Worm (Caenorhabditis elegans) whole organism, young adult: ENCODE measurements around the gene Y46G5A.20.

Experiments used
- B0035.1 ChIP-seq: sonication (generic microtip); optimal IDR thresholded peaks from 2 replicates; lab custom pipeline; 2016; ENCODE audit warnings: missing genetic modification characterization, mild to moderate bottlenecking, missing compliant biosample characterization, missing genotype, missing genetic modification reagents
- B0336.3 ChIP-seq: fragments of 200-800 bp; sonication (Bioruptor generic); IDR thresholded peaks from 2 replicates; pipeline ENCODE4 v1.3.6; 2022; ENCODE audit warnings: missing genetic modification characterization, missing compliant biosample characterization
- F37B4.10 ChIP-seq: fragments of 200-800 bp; sonication (Bioruptor generic); IDR thresholded peaks from 2 replicates; pipeline ENCODE4 v1.3.6; 2022; ENCODE audit warnings: missing genetic modification characterization, missing compliant biosample characterization
- F39B2.1 ChIP-seq: fragments of 200-800 bp; sonication (Bioruptor generic); IDR thresholded peaks from 2 replicates; pipeline ENCODE4 v1.3.6; 2022; ENCODE audit warnings: missing genetic modification reagents, missing genetic modification characterization, missing compliant biosample characterization
- F49E8.2 ChIP-seq: sonication (generic microtip); optimal IDR thresholded peaks from 3 replicates; lab custom pipeline; 2017; ENCODE audit warnings: missing genetic modification characterization, mild to moderate bottlenecking, missing compliant biosample characterization, antibody characterized with exemption, moderate library complexity; ENCODE audit not compliant: insufficient read depth
- T07F8.4 ChIP-seq: sonication (generic microtip); optimal IDR thresholded peaks from 2 replicates; lab custom pipeline; 2016; ENCODE audit warnings: mild to moderate bottlenecking, missing genetic modification characterization, moderate library complexity, missing compliant biosample characterization
- Y95B8A.8 ChIP-seq: fragments of 200-800 bp; sonication (Bioruptor generic); IDR thresholded peaks from 2 replicates; pipeline ENCODE4 v1.3.6; 2022; ENCODE audit warnings: missing genetic modification reagents, missing genetic modification characterization, missing compliant biosample characterization
- akir-1 ChIP-seq: fragments of 200-800 bp; sonication (Bioruptor generic); optimal IDR thresholded peaks from 2 replicates; lab custom pipeline; 2018; ENCODE audit warnings: mild to moderate bottlenecking, missing genetic modification characterization, moderate library complexity, missing compliant biosample characterization
- ama-1 ChIP-seq, 3 experiments: fragments of 150-350 bp in 1 of 3; sonication (generic microtip) in 2 of 3; optimal IDR thresholded peaks; 2 replicates each; lab custom pipeline; 2014 to 2018; ENCODE audit warnings: missing biosample characterization in 2 of 3, missing genetic modification characterization in 2 of 3, missing genetic modification reagents in 2 of 3
- athp-1 ChIP-seq: sonication (generic microtip); optimal IDR thresholded peaks from 2 replicates; lab custom pipeline; 2017; ENCODE audit warnings: mild to moderate bottlenecking, missing genetic modification characterization, missing compliant biosample characterization
- attf-6 ChIP-seq: fragments of 200-800 bp; sonication (Bioruptor generic); IDR thresholded peaks from 2 replicates; pipeline ENCODE4 v1.3.6; 2022; ENCODE audit warnings: missing genetic modification reagents, missing genetic modification characterization, missing compliant biosample characterization
- cebp-1 ChIP-seq, 2 experiments: fragments of 200-800 bp in 1 of 2; sonication (Bioruptor generic) in 1 of 2; sonication (generic microtip) in 1 of 2; IDR thresholded peaks in 1 of 2; optimal IDR thresholded peaks in 1 of 2; 2 replicates each; pipeline versions ENCODE4 v1.3.6 to Lab custom; 2017 to 2022; ENCODE audit warnings: missing compliant biosample characterization in 2 of 2, missing genetic modification characterization in 2 of 2, mild to moderate bottlenecking in 1 of 2, missing genetic modification reagents in 1 of 2, moderate library complexity in 1 of 2
- cebp-2 ChIP-seq: fragments of 200-800 bp; sonication (Bioruptor generic); IDR thresholded peaks from 2 replicates; pipeline ENCODE4 v1.3.6; 2022; ENCODE audit warnings: missing genetic modification characterization, missing compliant biosample characterization
- ceh-79 ChIP-seq: sonication (generic microtip); optimal IDR thresholded peaks from 2 replicates; lab custom pipeline; 2017; ENCODE audit warnings: mild to moderate bottlenecking, missing genetic modification characterization, missing compliant biosample characterization
- ceh-91 ChIP-seq: fragments of 200-800 bp; sonication (Bioruptor generic); IDR thresholded peaks from 2 replicates; pipeline ENCODE4 v1.3.6; 2022; ENCODE audit warnings: missing genetic modification reagents, missing genetic modification characterization, missing compliant biosample characterization
- dox-1 ChIP-seq: fragments of 200-800 bp; sonication (Bioruptor generic); IDR thresholded peaks from 2 replicates; pipeline ENCODE4 v1.3.6; 2022; ENCODE audit warnings: missing genetic modification reagents, missing genetic modification characterization, missing compliant biosample characterization
- dpff-1 ChIP-seq: sonication (generic microtip); optimal IDR thresholded peaks from 2 replicates; lab custom pipeline; 2017; ENCODE audit warnings: mild to moderate bottlenecking, missing genetic modification characterization, missing compliant biosample characterization
- dpl-1 ChIP-seq: fragments of 150-350 bp; optimal IDR thresholded peaks from 2 replicates; lab custom pipeline; 2014; ENCODE audit warnings: missing biosample characterization, missing genetic modification reagents, missing genetic modification characterization
- efl-1 ChIP-seq: fragments of 150-350 bp; optimal IDR thresholded peaks from 2 replicates; lab custom pipeline; 2014; ENCODE audit warnings: missing biosample characterization, missing genetic modification reagents, missing genetic modification characterization
- egl-18 ChIP-seq: fragments of 200-800 bp; sonication (Bioruptor generic); IDR thresholded peaks from 2 replicates; pipeline ENCODE4 v1.3.6; 2022; ENCODE audit warnings: missing genetic modification reagents, missing genetic modification characterization, missing compliant biosample characterization
- hsf-1 ChIP-seq: fragments of 200-800 bp; sonication (Bioruptor generic); IDR thresholded peaks from 2 replicates; pipeline ENCODE4 v1.3.6; 2022; ENCODE audit warnings: missing genetic modification reagents, missing genetic modification characterization, missing compliant biosample characterization
- lin-26 ChIP-seq: fragments of 200-800 bp; sonication (Bioruptor generic); IDR thresholded peaks from 2 replicates; pipeline ENCODE4 v1.3.6; 2022; ENCODE audit warnings: missing genetic modification reagents, missing genetic modification characterization, missing compliant biosample characterization
- lin-35 ChIP-seq, 3 experiments: fragments of 150-350 bp in 2 of 3; sonication (generic microtip) in 1 of 3; optimal IDR thresholded peaks; 2 replicates each; lab custom pipeline; 2014 to 2018; ENCODE audit warnings: missing biosample characterization in 3 of 3, missing genetic modification characterization in 3 of 3, missing genetic modification reagents in 3 of 3
- lin-40 ChIP-seq: sonication (generic microtip); optimal IDR thresholded peaks from 2 replicates; lab custom pipeline; 2016; ENCODE audit warnings: missing genetic modification characterization, mild to moderate bottlenecking, missing compliant biosample characterization, missing genotype, missing genetic modification reagents
- madf-10 ChIP-seq: sonication (generic microtip); optimal IDR thresholded peaks from 2 replicates; lab custom pipeline; 2016; ENCODE audit warnings: mild to moderate bottlenecking, missing genetic modification characterization, missing compliant biosample characterization
- madf-6 ChIP-seq: fragments of 200-800 bp; sonication (Bioruptor generic); IDR thresholded peaks from 2 replicates; pipeline ENCODE4 v1.3.6; 2022; ENCODE audit warnings: missing genetic modification reagents, missing genetic modification characterization, missing compliant biosample characterization
- mcd-1 ChIP-seq: fragments of 200-800 bp; sonication (Bioruptor generic); IDR thresholded peaks from 2 replicates; pipeline ENCODE4 v1.3.6; 2022; ENCODE audit warnings: missing genetic modification reagents, missing genetic modification characterization, missing compliant biosample characterization
- nfyb-1 ChIP-seq: fragments of 200-800 bp; sonication (Bioruptor generic); IDR thresholded peaks from 2 replicates; pipeline ENCODE4 v1.3.6; 2022; ENCODE audit warnings: missing genetic modification reagents, missing genetic modification characterization, missing compliant biosample characterization
- nhr-179 ChIP-seq: sonication (generic microtip); optimal IDR thresholded peaks from 2 replicates; lab custom pipeline; 2016; ENCODE audit warnings: mild to moderate bottlenecking, missing genetic modification characterization, missing compliant biosample characterization
- snpc-3.4 ChIP-seq: sonication (generic microtip); optimal IDR thresholded peaks from 2 replicates; lab custom pipeline; 2017; ENCODE audit warnings: missing genetic modification characterization, mild to moderate bottlenecking, missing compliant biosample characterization, antibody characterized with exemption, moderate library complexity, missing genotype, missing genetic modification reagents
- tbp1 ChIP-seq: fragments of 200-800 bp; sonication (Bioruptor generic); optimal IDR thresholded peaks from 2 replicates; lab custom pipeline; 2018; ENCODE audit warnings: mild to moderate bottlenecking, missing genetic modification characterization, missing compliant biosample characterization
- tlf-1 ChIP-seq: fragments of 200-800 bp; sonication (Bioruptor generic); optimal IDR thresholded peaks from 2 replicates; lab custom pipeline; 2018; ENCODE audit warnings: mild to moderate bottlenecking, missing genetic modification characterization, missing compliant biosample characterization
- zfh-2 ChIP-seq: fragments of 200-800 bp; sonication (Bioruptor generic); conservative IDR thresholded peaks from 2 replicates; pipeline ENCODE4 v1.3.6; 2022; ENCODE audit warnings: missing genetic modification reagents, missing genetic modification characterization, missing compliant biosample characterization

The Y46G5A.20 gene

ce11 chrII:12787831-12788248 is 23.0 kb upstream of the Y46G5A.20 start, which contains the start of gene alkb-7 (continued):
- TF ChIP-seq hsf-1 (GFP tag; lab: Robert Waterston, UW) (peak; percentile 32; the same call in 1 of the 2 replicates), attf-6 (GFP tag; lab: Robert Waterston, UW) (0 out of 2 replicates have a peak, but pooled peaks have one; percentile 19), ceh-91 (GFP tag; lab: Robert Waterston, UW) (0 out of 2 replicates have a peak, but pooled peaks have one; percentile 34), akir-1 (GFP tag; lab: Kevin White, UChicago) (no peak), nfyb-1 (GFP tag; lab: Robert Waterston, UW) (peak; percentile 62; the same call in 1 of the 2 replicates), Y95B8A.8 (GFP tag; lab: Robert Waterston, UW) (peak; percentile 10; the same call in 1 of the 2 replicates), lin-40 (tag; lab: Kevin White, UChicago) (peak; percentile 2), mcd-1 (GFP tag; lab: Robert Waterston, UW) (peak; percentile 50), athp-1 (peak; percentile 3), tbp1 (GFP tag; lab: Kevin White, UChicago) (peak; percentile 6), egl-18 (GFP tag; lab: Robert Waterston, UW) (no peak), cebp-1 (GFP tag; IDR thresholded peaks at IDR 0.05; lab: Robert Waterston, UW) (peak; percentile 50; the same call in 1 of the 2 replicates), cebp-1 (tag; optimal IDR thresholded peaks at IDR 0.05; lab: Kevin White, UChicago) (peak; percentile 84), F49E8.2 (tag; lab: Kevin White, UChicago) (no peak), B0336.3 (GFP tag; lab: Robert Waterston, UW) (peak; percentile 59; the same call in 1 of the 2 replicates), lin-35 (GFP tag; optimal IDR thresholded peaks at IDR 0.05; lab: Kevin White, UChicago) (no peak), madf-10 (no peak), F39B2.1 (GFP tag; lab: Robert Waterston, UW) (no peak), T07F8.4 (tag; lab: Kevin White, UChicago) (no peak), efl-1 (GFP tag; lab: Kevin White, UChicago) (no peak)

- no peak for TF ChIP-seq ama-1 (optimal IDR thresholded peaks at IDR 0.05; lab: Kevin White, UChicago)
- TF ChIP-seq ama-1 (GFP tag; optimal IDR thresholded peaks at IDR 0.05; lab: Kevin White, UChicago) = no peak
- no peak for TF ChIP-seq ceh-79 (tag; lab: Kevin White, UChicago)
- TF ChIP-seq lin-35 (GFP tag; optimal IDR thresholded peaks at IDR 0.05; lab: Kevin White, UChicago) = no peak
- 0 out of 2 replicates have a peak, but pooled peaks have one; percentile 23 for TF ChIP-seq mcd-1 (GFP tag; lab: Robert Waterston, UW)
- no peak for TF ChIP-seq lin-26 (GFP tag; lab: Robert Waterston, UW)
- TF ChIP-seq cebp-2 (GFP tag; lab: Robert Waterston, UW) = 0 out of 2 replicates have a peak, but pooled peaks have one; percentile 69
- TF ChIP-seq B0035.1 (tag; lab: Kevin White, UChicago) = no peak
- no peak for TF ChIP-seq cebp-1 (GFP tag; IDR thresholded peaks at IDR 0.05; lab: Robert Waterston, UW)
- peak; percentile 8 for TF ChIP-seq cebp-1 (tag; optimal IDR thresholded peaks at IDR 0.05; lab: Kevin White, UChicago)
- TF ChIP-seq nhr-179 = no peak
- 0 out of 2 replicates have a peak, but pooled peaks have one; percentile 32 for TF ChIP-seq B0336.3 (GFP tag; lab: Robert Waterston, UW)
- TF ChIP-seq hsf-1 (GFP tag; lab: Robert Waterston, UW) = no peak
- no peak for TF ChIP-seq F37B4.10 (GFP tag; lab: Robert Waterston, UW)
- no peak for TF ChIP-seq madf-6
- 0 out of 2 replicates have a peak, but pooled peaks have one; percentile 19 for TF ChIP-seq dox-1 (GFP tag; lab: Robert Waterston, UW)
- TF ChIP-seq nfyb-1 (GFP tag; lab: Robert Waterston, UW) = peak; percentile 55; the same call in 1 of the 2 replicates
- TF ChIP-seq tlf-1 (GFP tag; lab: Kevin White, UChicago) = no peak
- peak; percentile 57 for TF ChIP-seq zfh-2 (GFP tag; lab: Robert Waterston, UW)
- no peak for TF ChIP-seq dpff-1 (tag; lab: Kevin White, UChicago)
- no peak for TF ChIP-seq dpl-1 (GFP tag; lab: Kevin White, UChicago)
- TF ChIP-seq snpc-3.4 = no peak
- TF ChIP-seq, all 124 proteins: peak for 7
Observed at ce11 chrII:12789497-12789896, 21.3 kb upstream of the Y46G5A.20 start.
